Fruit fly (Drosophila melanogaster): ENCODE results near the gene Cpr65Ax2.
"Not testable (repeated sequence)": the region's sequence is repeated elsewhere in the genome, so short reads cannot be mapped to it uniquely, and the experiment has no call there.

The Cpr65Ax2 gene

dm6 chr3L:6157327-6158032 lies 6.8 kb upstream of the Cpr65Ax2 start, which contains the start of gene CG13297:
CG13297 (minus strand) TSS chr3L:6157377.
- TF ChIP-seq CG17801 (GFP tag; optimal IDR thresholded peaks at IDR 0.05; ENCODE audit: partially characterized antibody): no peak

DNA sequence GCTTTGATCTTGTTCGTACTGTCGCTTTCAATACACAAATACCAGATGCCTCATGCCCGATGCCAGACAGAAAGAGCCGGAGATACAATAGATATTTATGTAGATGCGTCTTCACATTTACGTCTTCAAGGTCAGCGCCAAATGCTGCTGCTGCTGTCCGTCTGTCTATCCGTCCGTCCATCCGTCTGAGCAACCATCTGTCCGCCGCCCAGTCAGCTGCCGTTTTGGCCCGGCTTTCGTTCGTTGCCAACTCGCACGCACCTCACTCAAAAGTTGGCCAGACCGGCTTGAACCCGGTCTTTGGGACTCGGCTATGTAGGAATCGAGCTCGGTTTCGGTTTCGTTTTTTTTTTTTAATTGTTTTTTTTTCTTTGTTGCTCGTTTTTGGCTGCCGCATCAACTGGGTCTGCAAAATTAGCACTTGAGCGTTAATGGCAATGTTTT lies 4.3 kb upstream of the Cpr65Ax2 start:
- no peak for TF ChIP-seq CG17801 (GFP tag; optimal IDR thresholded peaks at IDR 0.05; ENCODE audit: partially characterized antibody)

- TF ChIP-seq CG17801 (GFP tag; optimal IDR thresholded peaks at IDR 0.05; ENCODE audit: partially characterized antibody): no peak
Observed at dm6 chr3L:6152531-6152930, 1.9 kb upstream of the Cpr65Ax2 start, which contains the start of gene Acp65Aa. Acp65Aa (minus strand) TSS chr3L:6152745.

dm6 chr3L:6149248-6149647 lies 1.4 kb downstream of the Cpr65Ax2 start, which contains the start of gene Lcp65Ab1:
Lcp65Ab1 (plus strand) TSS chr3L:6149548.
- TF ChIP-seq CG17801 (GFP tag; optimal IDR thresholded peaks at IDR 0.05; ENCODE audit: partially characterized antibody): not testable (repeated sequence)

- TF ChIP-seq CG17801 (GFP tag; optimal IDR thresholded peaks at IDR 0.05; ENCODE audit: partially characterized antibody): not testable (repeated sequence)
Observed at dm6 chr3L:6147887-6148286, 2.8 kb downstream of the Cpr65Ax2 start, which contains the start of gene Cpr65Ax1. Cpr65Ax1 (minus strand) TSS chr3L:6147987.

DNA sequence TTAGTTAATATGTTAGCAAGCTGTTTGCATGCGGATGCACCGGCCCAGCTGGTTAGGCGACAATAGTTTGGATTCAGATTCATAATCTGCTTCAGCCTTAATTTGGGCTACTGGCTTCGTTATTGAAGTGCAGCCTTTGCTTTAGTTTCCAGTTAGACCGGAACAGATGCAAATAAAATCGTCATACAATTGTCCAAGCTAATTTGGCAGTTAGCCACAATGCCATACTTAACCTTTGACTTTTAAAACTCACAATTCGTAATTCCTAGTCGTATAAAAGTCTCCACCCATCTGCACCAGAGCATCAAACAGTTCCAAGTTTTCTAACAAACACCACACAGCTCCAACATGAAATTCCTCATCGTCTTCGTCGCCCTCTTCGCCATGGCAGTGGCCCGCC lies 4.3 kb downstream of the Cpr65Ax2 start, which contains the start of gene Lcp65Ab2:
Lcp65Ab2 (plus strand) TSS at position 301 of the 400 bp plus-strand sequence.
- TF ChIP-seq CG17801 (GFP tag; optimal IDR thresholded peaks at IDR 0.05; ENCODE audit: partially characterized antibody): not testable (repeated sequence)

DNA sequence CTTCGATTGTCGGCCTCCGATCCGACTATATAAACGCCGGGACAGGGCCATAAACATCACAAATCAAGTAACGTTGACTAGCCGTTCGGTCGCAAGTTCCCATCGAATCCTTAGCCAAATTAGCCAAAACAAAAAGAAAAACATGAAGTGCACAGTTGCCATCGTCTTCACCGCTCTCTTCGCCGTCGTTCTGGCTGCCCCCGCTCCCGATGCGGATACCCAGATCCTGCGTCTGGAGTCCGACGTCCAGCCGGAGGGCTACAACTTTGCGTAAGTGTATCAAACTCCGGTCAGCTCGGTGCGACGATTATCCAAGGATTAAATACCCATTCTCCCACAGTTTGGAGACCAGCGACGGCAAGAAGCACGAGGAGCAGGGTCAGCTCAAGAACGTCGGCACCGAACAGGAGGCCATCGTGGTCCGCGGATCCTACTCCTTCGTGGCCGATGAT lies 5.9 kb downstream of the Cpr65Ax2 start, which contains the start of gene Lcp65Ac:
Lcp65Ac (plus strand) TSS at position 51 of the 452 bp plus-strand sequence.
- no peak for TF ChIP-seq CG17801 (GFP tag; optimal IDR thresholded peaks at IDR 0.05; ENCODE audit: partially characterized antibody)

DNA sequence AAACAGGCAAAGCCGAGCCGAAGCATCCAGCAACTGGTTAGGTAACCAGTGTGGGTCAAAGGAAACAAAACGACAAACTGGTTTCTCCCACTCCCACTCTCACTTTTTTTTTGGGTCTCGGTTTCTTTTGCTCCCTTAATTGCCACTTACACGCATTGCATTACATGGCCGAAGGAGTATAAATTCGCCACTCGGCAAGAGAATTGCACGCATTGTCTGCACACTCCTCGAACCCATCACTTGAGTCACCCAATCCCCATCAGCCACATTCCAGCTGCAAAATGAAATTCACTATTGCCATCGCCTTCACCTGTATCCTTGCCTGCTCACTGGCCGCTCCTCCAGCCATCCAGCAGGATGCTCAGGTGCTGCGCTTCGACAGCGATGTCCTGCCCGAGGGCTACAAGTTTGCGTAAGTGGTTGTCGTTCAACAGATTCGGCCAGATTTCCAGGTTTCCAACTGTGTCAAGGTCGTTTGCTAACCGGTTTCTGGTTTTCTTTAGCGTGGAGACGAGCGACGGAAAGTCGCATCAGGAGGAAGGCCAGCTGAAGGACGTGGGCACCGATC lies 7.4 kb downstream of the Cpr65Ax2 start, which contains the start of gene Lcp65Ad:
Lcp65Ad (plus strand) TSS at position 208 of the 568 bp plus-strand sequence.
- TF ChIP-seq CG17801 (GFP tag; optimal IDR thresholded peaks at IDR 0.05; ENCODE audit: partially characterized antibody): no peak

DNA sequence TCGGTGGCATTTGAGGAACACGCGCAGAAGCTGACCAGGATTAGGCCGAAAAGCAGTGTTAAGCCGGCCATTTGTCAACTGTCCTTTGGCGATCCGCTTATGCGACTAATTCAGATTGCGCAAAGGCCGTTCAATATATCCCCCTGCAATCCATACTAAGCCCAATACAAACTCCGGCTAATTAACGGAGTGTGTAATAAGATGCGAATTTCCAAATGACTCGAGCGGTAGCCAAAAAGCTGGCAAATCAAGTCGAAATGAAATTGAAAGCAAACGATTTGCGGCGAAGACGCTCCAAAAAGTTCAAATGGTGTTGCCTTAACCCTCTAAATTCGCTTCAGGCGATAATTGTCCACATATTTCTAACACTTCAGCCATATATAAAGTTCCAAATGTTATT lies 8.3 kb downstream of the Cpr65Ax2 start, which contains the start of gene Cpr65Aw:
Cpr65Aw (minus strand) TSS at position 101 of the 400 bp plus-strand sequence.
- TF ChIP-seq CG17801 (GFP tag; optimal IDR thresholded peaks at IDR 0.05; ENCODE audit: partially characterized antibody): no peak

DNA sequence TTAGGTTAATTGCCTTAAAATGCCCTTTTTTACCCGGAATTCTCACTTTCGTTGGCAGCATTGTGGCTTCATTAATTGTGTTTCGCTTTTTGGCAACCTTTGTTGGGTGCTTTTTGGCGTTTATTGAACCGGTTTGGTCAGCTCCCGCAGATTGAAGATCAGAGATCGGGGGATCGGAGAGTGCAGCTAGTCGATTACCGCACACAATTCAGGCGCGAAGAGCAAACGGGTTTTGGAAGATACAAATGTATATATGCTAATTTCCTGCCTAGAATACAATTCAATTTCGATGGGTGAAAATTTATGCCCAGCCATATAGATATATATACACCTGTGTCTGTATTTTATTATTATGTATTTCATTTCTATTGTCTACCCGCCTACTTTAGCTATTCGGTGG lies 9.1 kb downstream of the Cpr65Ax2 start:
- no peak for TF ChIP-seq CG17801 (GFP tag; optimal IDR thresholded peaks at IDR 0.05; ENCODE audit: partially characterized antibody)

DNA sequence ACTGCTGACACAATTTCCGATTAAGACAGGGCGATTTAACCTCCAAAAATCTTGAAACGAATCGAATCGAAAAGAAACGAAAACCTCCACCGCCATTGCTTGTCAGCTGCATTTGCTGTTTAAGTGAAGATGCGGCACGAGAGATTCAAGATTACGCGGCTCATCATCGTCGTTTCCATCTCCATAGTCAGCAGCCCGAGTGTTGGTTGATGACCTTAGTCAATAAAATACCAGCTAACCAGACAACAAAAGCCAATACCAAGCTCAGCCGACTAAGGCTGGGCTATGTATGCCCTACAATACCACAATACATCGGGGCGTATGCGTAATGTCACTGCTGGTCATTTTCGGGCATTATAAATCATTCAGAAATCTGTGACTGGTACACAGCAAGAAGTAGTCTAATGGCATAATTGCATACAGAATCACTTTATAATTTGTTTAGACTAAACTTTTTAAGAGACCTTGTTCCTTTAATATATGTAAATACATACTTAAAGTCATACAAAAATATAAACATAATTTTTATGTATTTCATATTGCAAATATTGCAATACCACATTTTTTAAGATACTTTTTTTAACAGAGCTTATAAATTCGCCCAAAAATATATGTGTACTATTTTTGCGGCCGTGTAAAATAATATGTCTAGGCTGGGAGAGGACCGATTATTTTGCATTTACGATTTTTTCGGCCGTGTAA lies 9.7 kb downstream of the Cpr65Ax2 start:
- TF ChIP-seq CG17801 (GFP tag; optimal IDR thresholded peaks at IDR 0.05; ENCODE audit: partially characterized antibody): no peak

- TF ChIP-seq CG17801 (GFP tag; optimal IDR thresholded peaks at IDR 0.05; ENCODE audit: partially characterized antibody): no peak
Observed at dm6 chr3L:6139924-6140574, 10.6 kb downstream of the Cpr65Ax2 start, which contains the start of gene Cpr65Av. Cpr65Av (minus strand) TSS chr3L:6139974.

- no peak for TF ChIP-seq CG17801 (GFP tag; optimal IDR thresholded peaks at IDR 0.05; ENCODE audit: partially characterized antibody)
Observed at dm6 chr3L:6138586-6138985, 12.1 kb downstream of the Cpr65Ax2 start.

DNA sequence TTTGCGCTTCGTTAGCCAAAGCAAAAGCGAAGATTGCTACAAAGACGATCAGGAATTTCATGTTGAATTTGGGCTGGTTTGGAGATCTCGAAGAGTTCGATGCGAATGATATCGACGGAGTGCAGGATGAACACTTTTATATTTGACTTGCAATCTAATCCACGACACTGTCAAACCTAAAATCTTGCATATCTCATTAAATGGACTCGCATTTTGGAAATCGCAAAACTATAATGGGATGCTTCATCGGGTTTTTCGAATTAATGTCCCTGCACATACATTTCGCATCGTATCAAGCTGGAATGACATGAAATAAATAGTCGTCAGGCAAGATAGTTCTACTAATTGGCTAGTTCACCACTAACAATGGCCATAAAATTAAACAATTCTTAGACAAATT lies 12.6 kb downstream of the Cpr65Ax2 start, which contains the start of gene Lcp65Ae:
Lcp65Ae (minus strand) TSS at position 101 of the 400 bp plus-strand sequence.
- TF ChIP-seq CG17801 (GFP tag; optimal IDR thresholded peaks at IDR 0.05; ENCODE audit: partially characterized antibody): no peak
